Worm (Caenorhabditis elegans): Measurements from ENCODE around the gene H12C20.7.

- no peak for TF ChIP-seq nhr-90 (tag; optimal IDR thresholded peaks at IDR 0.05; ENCODE audit: poor library complexity)
- no peak for TF ChIP-seq lin-13 (GFP tag; optimal IDR thresholded peaks at IDR 0.05)
- TF ChIP-seq nhr-76 (tag; optimal IDR thresholded peaks at IDR 0.05) = no peak
- no peak for TF ChIP-seq mab-9 (GFP tag; IDR thresholded peaks at IDR 0.05)
- TF ChIP-seq snpc-4 (tag; optimal IDR thresholded peaks at IDR 0.05) = no peak
- TF ChIP-seq mdl-1 (tag; optimal IDR thresholded peaks at IDR 0.05) = no peak
- TF ChIP-seq fos-1 (tag; optimal IDR thresholded peaks at IDR 0.05) = no peak
- TF ChIP-seq dpl-1 (GFP tag; optimal IDR thresholded peaks at IDR 0.05) = no peak
- no peak for TF ChIP-seq alr-1 (tag; optimal IDR thresholded peaks at IDR 0.05; ENCODE audit: borderline replicate concordance)
- no peak for TF ChIP-seq elt-2 (tag; optimal IDR thresholded peaks at IDR 0.05)
- no peak for TF ChIP-seq ets-5 (GFP tag; IDR thresholded peaks at IDR 0.05)
- no peak for TF ChIP-seq pqm-1 (tag; optimal IDR thresholded peaks at IDR 0.05)
- no peak for TF ChIP-seq nhr-12 (tag; optimal IDR thresholded peaks at IDR 0.05)
Observed at ce11 chrV:11610049-11610448, 37.3 kb upstream of the H12C20.7 start, which contains the start of gene piit-1.

Data from whole organism, L1 larva.